Worm (Caenorhabditis elegans) whole organism, late embryonic: ENCODE results near the gene ins-11.

Source experiments
- C08G9.2 ChIP-seq: sonication (generic microtip); optimal IDR thresholded peaks from 2 replicates; lab custom pipeline; 2016; ENCODE audit warnings: mild to moderate bottlenecking, missing genetic modification characterization, moderate library complexity, missing compliant biosample characterization
- K02D7.2 ChIP-seq: sonication (generic microtip); optimal IDR thresholded peaks from 2 replicates; lab custom pipeline; 2017; ENCODE audit warnings: mild to moderate bottlenecking, missing genetic modification characterization, missing compliant biosample characterization
- ceh-19 ChIP-seq: fragments of 200-800 bp; sonication (Bioruptor generic); optimal IDR thresholded peaks from 2 replicates; lab custom pipeline; 2018; ENCODE audit warnings: mild to moderate bottlenecking, missing genetic modification characterization, missing compliant biosample characterization
- ceh-22 ChIP-seq: sonication (generic microtip); optimal IDR thresholded peaks from 2 replicates; lab custom pipeline; 2017; ENCODE audit warnings: missing biosample characterization, missing genetic modification characterization
- ceh-34 ChIP-seq: sonication (generic microtip); optimal IDR thresholded peaks from 2 replicates; lab custom pipeline; 2016; ENCODE audit warnings: mild to moderate bottlenecking, missing genetic modification characterization, missing compliant biosample characterization
- dmd-4 ChIP-seq: sonication (generic microtip); optimal IDR thresholded peaks from 2 replicates; lab custom pipeline; 2016; ENCODE audit warnings: borderline replicate concordance, missing genetic modification characterization, missing compliant biosample characterization
- elt-2 ChIP-seq: sonication (generic microtip); optimal IDR thresholded peaks from 2 replicates; lab custom pipeline; 2016; ENCODE audit warnings: missing genetic modification reagents, missing genetic modification characterization, missing compliant biosample characterization
- fkh-6 ChIP-seq: sonication (generic microtip); optimal IDR thresholded peaks from 2 replicates; lab custom pipeline; 2016; ENCODE audit warnings: missing genetic modification characterization, missing compliant biosample characterization
- mec-3 ChIP-seq: sonication (generic microtip); optimal IDR thresholded peaks from 2 replicates; lab custom pipeline; 2016; ENCODE audit warnings: borderline replicate concordance, missing genetic modification characterization, missing compliant biosample characterization
- nfya-1 ChIP-seq: sonication (generic microtip); optimal IDR thresholded peaks from 2 replicates; lab custom pipeline; 2017; ENCODE audit warnings: missing genetic modification characterization, mild to moderate bottlenecking, missing compliant biosample characterization, antibody characterized with exemption, moderate library complexity
- pros-1 ChIP-seq: fragments of 150-350 bp; optimal IDR thresholded peaks from 2 replicates; lab custom pipeline; 2014; ENCODE audit warnings: missing biosample characterization, missing genetic modification reagents, missing genetic modification characterization

DNA sequence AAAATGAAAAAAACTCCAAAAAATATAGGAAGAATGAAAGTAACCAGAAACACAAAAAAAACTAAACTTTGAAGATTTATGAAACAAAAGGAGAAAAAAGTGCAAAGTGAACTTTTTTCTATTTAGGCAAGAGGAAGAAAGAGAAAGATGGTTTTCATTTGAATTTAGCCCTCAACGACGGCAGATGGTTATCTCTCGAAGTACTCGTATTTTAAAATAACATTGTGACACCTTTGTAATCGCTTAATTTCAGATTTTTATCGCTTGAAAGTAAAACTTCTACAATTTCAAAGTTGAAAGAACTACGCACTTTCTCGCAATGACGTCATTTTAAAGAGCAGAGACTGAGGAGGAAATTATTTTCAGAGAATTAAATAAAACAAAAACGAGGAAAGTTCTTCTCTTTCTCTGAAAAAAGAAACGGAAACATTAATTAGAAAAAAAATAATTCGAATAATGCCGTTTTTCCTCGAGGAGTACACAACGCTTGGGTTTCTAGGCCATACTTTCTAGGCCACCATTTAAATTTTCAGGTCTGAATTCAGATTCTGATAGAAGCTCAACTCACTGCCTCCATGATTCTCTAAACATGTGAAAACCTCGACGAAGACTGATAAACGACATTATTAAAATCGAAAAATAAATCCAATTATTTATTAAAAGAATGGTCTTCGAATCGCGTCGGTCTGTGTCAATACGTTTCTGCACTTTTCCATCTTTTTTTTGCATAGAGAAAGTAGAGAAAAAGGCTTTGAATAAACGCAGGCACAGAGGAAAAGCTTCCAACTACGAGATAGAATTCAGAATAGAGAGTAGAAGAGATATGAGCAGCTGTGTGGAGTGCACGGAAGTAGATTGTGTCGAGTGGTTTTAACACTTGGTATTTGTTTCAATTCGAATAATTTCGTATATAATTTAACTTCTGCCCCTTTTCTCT lies 44.8 kb upstream of the ins-11 start:
- TF ChIP-seq fkh-6 (tag; lab: Kevin White, UChicago): no peak
- TF ChIP-seq elt-2 (tag; lab: Kevin White, UChicago): no peak
- TF ChIP-seq K02D7.2 (tag; lab: Kevin White, UChicago): no peak
- TF ChIP-seq dmd-4 (tag; lab: Kevin White, UChicago): no peak
- TF ChIP-seq mec-3 (tag; lab: Kevin White, UChicago): no peak
- TF ChIP-seq ceh-22 (tag; lab: Kevin White, UChicago): no peak
- no peak for TF ChIP-seq nfya-1 (tag; lab: Kevin White, UChicago)
- no peak for TF ChIP-seq ceh-34 (tag; lab: Kevin White, UChicago)
- TF ChIP-seq ceh-19 (GFP tag; lab: Kevin White, UChicago): no peak
- peak; percentile 13 for TF ChIP-seq C08G9.2 (tag; lab: Kevin White, UChicago)
- no peak for TF ChIP-seq pros-1
